ENCODE assay signal across 1 fruit fly cellular context in genomic region chrX:18946832-18947231, dm6.
TF ChIP-seq lines count a peak whose summit lies in the region.

No protein-coding gene starts in this region.

TF ChIP-seq in whole organism, embryonic, 481 proteins besides CTCF, POLR2A, EP300 and RAD21 (continued from another document):
- TF ChIP-seq Elba2 (GFP tag; optimal IDR thresholded peaks at IDR 0.05; lab: Kevin White, UChicago) (peak; percentile 36), CG1603 (tag; optimal IDR thresholded peaks at IDR 0.05; lab: Kevin White, UChicago) (peak; percentile 20), CG8944 (GFP tag; optimal IDR thresholded peaks at IDR 0.05; lab: Kevin White, UChicago) (no peak), CG32772 (GFP tag; IDR thresholded peaks at IDR 0.05; lab: Robert Waterston, UW) (no peak), eve (GFP tag; optimal IDR thresholded peaks at IDR 0.05; lab: Kevin White, UChicago) (peak in 1 of 2 experiments; percentile 69), CG3995 (GFP tag; optimal IDR thresholded peaks at IDR 0.05; lab: Kevin White, UChicago) (no peak), CG7556 (GFP tag; optimal IDR thresholded peaks at IDR 0.05; lab: Kevin White, UChicago) (peak; percentile 6), Oaz (GFP tag; IDR thresholded peaks at IDR 0.05; lab: Robert Waterston, UW) (no peak), Bdp1 (GFP tag; optimal IDR thresholded peaks at IDR 0.05; lab: Kevin White, UChicago) (no peak), dmrt11E (tag; optimal IDR thresholded peaks at IDR 0.05; lab: Kevin White, UChicago) (peak; percentile 78), da (GFP tag; optimal IDR thresholded peaks at IDR 0.05; lab: Kevin White, UChicago) (no peak), trem (tag; optimal IDR thresholded peaks at IDR 0.05; lab: Kevin White, UChicago) (peak; percentile 33), Hsf (GFP tag; optimal IDR thresholded peaks at IDR 0.05; lab: Kevin White, UChicago) (peak; percentile 4), grn (GFP tag; optimal IDR thresholded peaks at IDR 0.05; lab: Kevin White, UChicago) (peak; percentile 14), sens (GFP tag; lab: Kevin White, UChicago) (peak; percentile 89), CG18619 (GFP tag; optimal IDR thresholded peaks at IDR 0.05; lab: Kevin White, UChicago) (no peak), nom (GFP tag; optimal IDR thresholded peaks at IDR 0.05; lab: Kevin White, UChicago) (no peak), wek (GFP tag; optimal IDR thresholded peaks at IDR 0.05; lab: Kevin White, UChicago) (no peak), tll (GFP tag; optimal IDR thresholded peaks at IDR 0.05; lab: Kevin White, UChicago) (peak in 1 of 2 experiments; percentile 51), pb (GFP tag; optimal IDR thresholded peaks at IDR 0.05; lab: Kevin White, UChicago) (no peak), lola (GFP tag; optimal IDR thresholded peaks at IDR 0.05; lab: Kevin White, UChicago) (peak in 1 of 3 experiments; percentile 67), CG17328 (GFP tag; IDR thresholded peaks at IDR 0.05; lab: Robert Waterston, UW) (no peak), CG4360 (GFP tag; IDR thresholded peaks at IDR 0.05; lab: Robert Waterston, UW) (no peak), dmrt99B (tag; optimal IDR thresholded peaks at IDR 0.05; lab: Kevin White, UChicago) (no peak), CG8765 (GFP tag; IDR thresholded peaks at IDR 0.05; lab: Robert Waterston, UW) (peak; percentile 56; the same call in 1 of the 2 replicates), lmd (GFP tag; IDR thresholded peaks at IDR 0.05; lab: Robert Waterston, UW) (0 out of 2 replicates have a peak, but pooled peaks have one; percentile 7), Myb (GFP tag; optimal IDR thresholded peaks at IDR 0.05; lab: Kevin White, UChicago) (no peak), CG9727 (GFP tag; optimal IDR thresholded peaks at IDR 0.05; lab: Kevin White, UChicago) (peak; percentile 81), org-1 (GFP tag; optimal IDR thresholded peaks at IDR 0.05; lab: Kevin White, UChicago) (no peak), nau (GFP tag; optimal IDR thresholded peaks at IDR 0.05; lab: Kevin White, UChicago) (no peak), CG10959 (GFP tag; IDR thresholded peaks at IDR 0.05; lab: Robert Waterston, UW) (peak; percentile 36; the same call in 1 of the 2 replicates), Poxn (GFP tag; IDR thresholded peaks at IDR 0.05; lab: Robert Waterston, UW) (no peak), zfh1 (GFP tag; IDR thresholded peaks at IDR 0.05; lab: Robert Waterston, UW) (0 out of 3 replicates have a peak, but pooled peaks have one; percentile 43), CkIIα-i1 (GFP tag; IDR thresholded peaks at IDR 0.05; lab: Robert Waterston, UW) (no peak), CG30403 (GFP tag; optimal IDR thresholded peaks at IDR 0.05; lab: Kevin White, UChicago) (peak; percentile 8), Xrp1 (GFP tag; IDR thresholded peaks at IDR 0.05; lab: Robert Waterston, UW) (peak; percentile 51; the same call in 1 of the 2 replicates), seq (GFP tag; IDR thresholded peaks at IDR 0.05; lab: Robert Waterston, UW) (no peak), CG10274 (GFP tag; optimal IDR thresholded peaks at IDR 0.05; lab: Kevin White, UChicago) (no peak), CG30020 (tag; optimal IDR thresholded peaks at IDR 0.05; lab: Kevin White, UChicago) (no peak), Stat92E (GFP tag; optimal IDR thresholded peaks at IDR 0.05; lab: Kevin White, UChicago) (no peak), danr (GFP tag; IDR thresholded peaks at IDR 0.05; lab: Robert Waterston, UW) (no peak), tio (GFP tag; optimal IDR thresholded peaks at IDR 0.05; lab: Kevin White, UChicago) (peak; percentile 1), MBD-R2 (GFP tag; IDR thresholded peaks at IDR 0.05; lab: Robert Waterston, UW) (no peak), fd64A (GFP tag; optimal IDR thresholded peaks at IDR 0.05; lab: Kevin White, UChicago) (no peak), sqz (GFP tag; optimal IDR thresholded peaks at IDR 0.05; lab: Kevin White, UChicago) (no peak), CG15479 (GFP tag; optimal IDR thresholded peaks at IDR 0.05; lab: Kevin White, UChicago) (peak; percentile 77), CG31388 (GFP tag; optimal IDR thresholded peaks at IDR 0.05; lab: Kevin White, UChicago) (no peak), fd3F (GFP tag; optimal IDR thresholded peaks at IDR 0.05; lab: Kevin White, UChicago) (no peak), CG14710 (tag; optimal IDR thresholded peaks at IDR 0.05; lab: Kevin White, UChicago) (peak; percentile 54), prd (optimal IDR thresholded peaks at IDR 0.05; lab: Kevin White, UChicago) (no peak), prd (GFP tag; IDR thresholded peaks at IDR 0.05; lab: Robert Waterston, UW) (peak; percentile 83), E2f1 (GFP tag; IDR thresholded peaks at IDR 0.05; lab: Robert Waterston, UW) (no peak), CG16815 (GFP tag; optimal IDR thresholded peaks at IDR 0.05; lab: Kevin White, UChicago) (peak; percentile 18), stwl (tag; optimal IDR thresholded peaks at IDR 0.05; lab: Kevin White, UChicago) (peak; percentile 5), CG7963 (GFP tag; IDR thresholded peaks at IDR 0.05; lab: Robert Waterston, UW; ENCODE audit: partially characterized antibody) (no peak), phol (tag; optimal IDR thresholded peaks at IDR 0.05; lab: Kevin White, UChicago) (peak; percentile 46), her (GFP tag; optimal IDR thresholded peaks at IDR 0.05; lab: Kevin White, UChicago) (no peak), CG7271 (tag; optimal IDR thresholded peaks at IDR 0.05; lab: Kevin White, UChicago) (peak; percentile 72), CG10209 (GFP tag; optimal IDR thresholded peaks at IDR 0.05; lab: Kevin White, UChicago) (peak; percentile 7), CG1602 (GFP tag; optimal IDR thresholded peaks at IDR 0.05; lab: Kevin White, UChicago) (peak; percentile 17), tin (GFP tag; optimal IDR thresholded peaks at IDR 0.05; lab: Kevin White, UChicago) (peak; percentile 27), pfk (GFP tag; optimal IDR thresholded peaks at IDR 0.05; lab: Kevin White, UChicago) (no peak), CG12391 (tag; optimal IDR thresholded peaks at IDR 0.05; lab: Kevin White, UChicago) (peak; percentile 37), fru (optimal IDR thresholded peaks at IDR 0.05; lab: Kevin White, UChicago) (no peak), Xbp1 (GFP tag; optimal IDR thresholded peaks at IDR 0.05; lab: Kevin White, UChicago) (no peak), cad (GFP tag; optimal IDR thresholded peaks at IDR 0.05; lab: Kevin White, UChicago) (peak; percentile 45), CG43689 (GFP tag; IDR thresholded peaks at IDR 0.05; lab: Robert Waterston, UW) (no peak), CG17802 (tag; optimal IDR thresholded peaks at IDR 0.05; lab: Kevin White, UChicago) (no peak), eyg (GFP tag; optimal IDR thresholded peaks at IDR 0.05; lab: Kevin White, UChicago) (no peak), CG17829 (tag; optimal IDR thresholded peaks at IDR 0.05; lab: Kevin White, UChicago) (peak; percentile 57), CG1233 (GFP tag; optimal IDR thresholded peaks at IDR 0.05; lab: Kevin White, UChicago) (peak; percentile 11), CG2199 (GFP tag; IDR thresholded peaks at IDR 0.05; lab: Robert Waterston, UW) (no peak), zf30C (GFP tag; optimal IDR thresholded peaks at IDR 0.05; lab: Kevin White, UChicago) (peak; percentile 95), CG15601 (tag; optimal IDR thresholded peaks at IDR 0.05; lab: Kevin White, UChicago) (no peak), Sin3A (optimal IDR thresholded peaks at IDR 0.05; lab: Kevin White, UChicago) (no peak), CG4730 (GFP tag; IDR thresholded peaks at IDR 0.05; lab: Robert Waterston, UW) (no peak), CG8478 (optimal IDR thresholded peaks at IDR 0.05; lab: Kevin White, UChicago) (no peak), D19A (tag; optimal IDR thresholded peaks at IDR 0.05; lab: Kevin White, UChicago) (peak; percentile 7), grau (tag; optimal IDR thresholded peaks at IDR 0.05; lab: Kevin White, UChicago) (peak; percentile 24), row (GFP tag; IDR thresholded peaks at IDR 0.05; lab: Robert Waterston, UW) (peak; percentile 53), CG10321 (GFP tag; IDR thresholded peaks at IDR 0.05; lab: Robert Waterston, UW) (no peak), pros (GFP tag; optimal IDR thresholded peaks at IDR 0.05; lab: Kevin White, UChicago) (peak; percentile 70), chif (GFP tag; optimal IDR thresholded peaks at IDR 0.05; lab: Kevin White, UChicago) (peak in 1 of 2 experiments; percentile 33), B-H2 (GFP tag; optimal IDR thresholded peaks at IDR 0.05; lab: Kevin White, UChicago) (no peak), CG14965 (GFP tag; optimal IDR thresholded peaks at IDR 0.05; lab: Kevin White, UChicago; ENCODE audit: borderline replicate concordance) (no peak), CG12071 (GFP tag; optimal IDR thresholded peaks at IDR 0.05; lab: Kevin White, UChicago) (no peak), ash1 (GFP tag; optimal IDR thresholded peaks at IDR 0.05; lab: Kevin White, UChicago) (no peak), ems (GFP tag; optimal IDR thresholded peaks at IDR 0.05; lab: Kevin White, UChicago) (no peak), tgo (GFP tag; IDR thresholded peaks at IDR 0.05; lab: Robert Waterston, UW) (no peak), tx (GFP tag; optimal IDR thresholded peaks at IDR 0.05; lab: Kevin White, UChicago) (no peak), mam (GFP tag; optimal IDR thresholded peaks at IDR 0.05; lab: Kevin White, UChicago) (no peak), cas (GFP tag; IDR thresholded peaks at IDR 0.05; lab: Robert Waterston, UW) (no peak), Med (GFP tag; lab: Kevin White, UChicago) (no peak), gem (tag; optimal IDR thresholded peaks at IDR 0.05; lab: Kevin White, UChicago) (peak; percentile 61), CG4424 (GFP tag; optimal IDR thresholded peaks at IDR 0.05; lab: Kevin White, UChicago) (peak; percentile 28), CG2678 (tag; optimal IDR thresholded peaks at IDR 0.05; lab: Kevin White, UChicago) (no peak), Oli (tag; optimal IDR thresholded peaks at IDR 0.05; lab: Kevin White, UChicago) (no peak), CG7839 (tag; optimal IDR thresholded peaks at IDR 0.05; lab: Kevin White, UChicago) (peak; percentile 15), CG18764 (GFP tag; optimal IDR thresholded peaks at IDR 0.05; lab: Kevin White, UChicago) (no peak), MESR4 (GFP tag; optimal IDR thresholded peaks at IDR 0.05; lab: Kevin White, UChicago) (no peak), CG6765 (GFP tag; optimal IDR thresholded peaks at IDR 0.05; lab: Kevin White, UChicago) (no peak), gcm (GFP tag; optimal IDR thresholded peaks at IDR 0.05; lab: Kevin White, UChicago) (peak; percentile 17), bab2 (GFP tag; optimal IDR thresholded peaks at IDR 0.05; lab: Kevin White, UChicago) (no peak)
